Worm (Caenorhabditis elegans) whole organism, young adult: ENCODE measurements around the gene fbxa-153.

Source experiments
- B0336.3 ChIP-seq: fragments of 200-800 bp; sonication (Bioruptor generic); IDR thresholded peaks from 2 replicates; pipeline ENCODE4 v1.3.6; 2022; ENCODE audit warnings: missing genetic modification characterization, missing compliant biosample characterization
- F22D6.2 ChIP-seq: sonication (generic microtip); optimal IDR thresholded peaks from 2 replicates; lab custom pipeline; 2016; ENCODE audit warnings: mild to moderate bottlenecking, missing genetic modification characterization, missing compliant biosample characterization
- F23B12.7 ChIP-seq: sonication (generic microtip); optimal IDR thresholded peaks from 2 replicates; lab custom pipeline; 2017; ENCODE audit warnings: missing genetic modification characterization, mild to moderate bottlenecking, missing compliant biosample characterization, antibody characterized with exemption, moderate library complexity; ENCODE audit not compliant: insufficient read depth
- K11D2.4 ChIP-seq: fragments of 200-800 bp; sonication (Bioruptor generic); IDR thresholded peaks from 2 replicates; pipeline ENCODE4 v1.3.6; 2022; ENCODE audit warnings: missing genetic modification reagents, missing genetic modification characterization, missing compliant biosample characterization
- K12H6.12 ChIP-seq: fragments of 200-800 bp; sonication (Bioruptor generic); optimal IDR thresholded peaks from 2 replicates; lab custom pipeline; 2018; ENCODE audit warnings: mild to moderate bottlenecking, missing genetic modification characterization, missing compliant biosample characterization
- Y67H2A.10 ChIP-seq: fragments of 200-800 bp; sonication (Bioruptor generic); conservative IDR thresholded peaks from 2 replicates; pipeline ENCODE4 v1.3.6; 2022; ENCODE audit warnings: missing genetic modification reagents, missing genetic modification characterization, missing compliant biosample characterization
- ZK185.1 ChIP-seq: sonication (generic microtip); optimal IDR thresholded peaks from 2 replicates; lab custom pipeline; 2016; ENCODE audit warnings: mild to moderate bottlenecking, missing genetic modification characterization, missing compliant biosample characterization; ENCODE audit not compliant: poor library complexity, severe bottlenecking
- akir-1 ChIP-seq: fragments of 200-800 bp; sonication (Bioruptor generic); optimal IDR thresholded peaks from 2 replicates; lab custom pipeline; 2018; ENCODE audit warnings: mild to moderate bottlenecking, missing genetic modification characterization, moderate library complexity, missing compliant biosample characterization
- ama-1 ChIP-seq, 3 experiments: fragments of 150-350 bp in 1 of 3; sonication (generic microtip) in 2 of 3; optimal IDR thresholded peaks; 2 replicates each; lab custom pipeline; 2014 to 2018; ENCODE audit warnings: missing biosample characterization in 2 of 3, missing genetic modification characterization in 2 of 3, missing genetic modification reagents in 2 of 3
- atf-7 ChIP-seq: sonication (generic microtip); optimal IDR thresholded peaks from 2 replicates; lab custom pipeline; 2017; ENCODE audit warnings: mild to moderate bottlenecking, missing genetic modification characterization, missing compliant biosample characterization
- bed-2 ChIP-seq: fragments of 200-800 bp; sonication (Bioruptor generic); IDR thresholded peaks from 2 replicates; pipeline ENCODE4 v1.3.6; 2022; ENCODE audit warnings: missing genetic modification reagents, missing genetic modification characterization, missing compliant biosample characterization
- ccch-3 ChIP-seq: fragments of 200-800 bp; sonication (Bioruptor generic); optimal IDR thresholded peaks from 2 replicates; lab custom pipeline; 2018; ENCODE audit warnings: mild to moderate bottlenecking, missing genetic modification characterization, missing compliant biosample characterization
- ceh-27 ChIP-seq: fragments of 200-800 bp; sonication (Bioruptor generic); optimal IDR thresholded peaks from 2 replicates; lab custom pipeline; 2018; ENCODE audit warnings: mild to moderate bottlenecking, missing genetic modification characterization, moderate library complexity, missing compliant biosample characterization
- chd-7 ChIP-seq: sonication (generic microtip); optimal IDR thresholded peaks from 2 replicates; lab custom pipeline; 2016; ENCODE audit warnings: mild to moderate bottlenecking, missing genetic modification characterization, moderate library complexity, missing compliant biosample characterization
- die-1 ChIP-seq: sonication (generic microtip); optimal IDR thresholded peaks from 2 replicates; lab custom pipeline; 2016; ENCODE audit warnings: missing genotype, mild to moderate bottlenecking, missing genetic modification characterization, missing compliant biosample characterization
- dox-1 ChIP-seq: fragments of 200-800 bp; sonication (Bioruptor generic); IDR thresholded peaks from 2 replicates; pipeline ENCODE4 v1.3.6; 2022; ENCODE audit warnings: missing genetic modification reagents, missing genetic modification characterization, missing compliant biosample characterization
- dpl-1 ChIP-seq: fragments of 150-350 bp; optimal IDR thresholded peaks from 2 replicates; lab custom pipeline; 2014; ENCODE audit warnings: missing biosample characterization, missing genetic modification reagents, missing genetic modification characterization
- egl-18 ChIP-seq: fragments of 200-800 bp; sonication (Bioruptor generic); IDR thresholded peaks from 2 replicates; pipeline ENCODE4 v1.3.6; 2022; ENCODE audit warnings: missing genetic modification reagents, missing genetic modification characterization, missing compliant biosample characterization
- egl-44 ChIP-seq: fragments of 200-800 bp; sonication (Bioruptor generic); IDR thresholded peaks from 2 replicates; pipeline ENCODE4 v1.3.6; 2022; ENCODE audit warnings: missing genetic modification reagents, missing genetic modification characterization, missing compliant biosample characterization
- him-1 ChIP-seq: sonication (generic microtip); optimal IDR thresholded peaks from 2 replicates; lab custom pipeline; 2016; ENCODE audit warnings: missing genotype, missing genetic modification reagents, missing genetic modification characterization, missing compliant biosample characterization
- hlh-26 ChIP-seq: fragments of 200-800 bp; sonication (Bioruptor generic); conservative IDR thresholded peaks from 2 replicates; pipeline ENCODE4 v1.3.6; 2022; ENCODE audit warnings: missing genetic modification reagents, missing genetic modification characterization, missing compliant biosample characterization
- hmg-20 ChIP-seq: fragments of 200-800 bp; sonication (Bioruptor generic); IDR thresholded peaks from 2 replicates; pipeline ENCODE4 v1.3.6; 2022; ENCODE audit warnings: missing genetic modification reagents, missing genetic modification characterization, missing compliant biosample characterization
- hrde-1 ChIP-seq: sonication (generic microtip); optimal IDR thresholded peaks from 2 replicates; lab custom pipeline; 2016; ENCODE audit warnings: missing genetic modification characterization, mild to moderate bottlenecking, missing compliant biosample characterization, moderate library complexity, missing genotype, missing genetic modification reagents, borderline replicate concordance
- hsf-1 ChIP-seq: fragments of 200-800 bp; sonication (Bioruptor generic); IDR thresholded peaks from 2 replicates; pipeline ENCODE4 v1.3.6; 2022; ENCODE audit warnings: missing genetic modification reagents, missing genetic modification characterization, missing compliant biosample characterization
- let-526 ChIP-seq: fragments of 200-800 bp; sonication (Bioruptor generic); IDR thresholded peaks from 2 replicates; pipeline ENCODE4 v1.3.6; 2022; ENCODE audit warnings: missing genetic modification reagents, missing genetic modification characterization, missing compliant biosample characterization
- lin-26 ChIP-seq: fragments of 200-800 bp; sonication (Bioruptor generic); IDR thresholded peaks from 2 replicates; pipeline ENCODE4 v1.3.6; 2022; ENCODE audit warnings: missing genetic modification reagents, missing genetic modification characterization, missing compliant biosample characterization
- lin-35 ChIP-seq, 3 experiments: fragments of 150-350 bp in 2 of 3; sonication (generic microtip) in 1 of 3; optimal IDR thresholded peaks; 2 replicates each; lab custom pipeline; 2014 to 2018; ENCODE audit warnings: missing biosample characterization in 3 of 3, missing genetic modification characterization in 3 of 3, missing genetic modification reagents in 3 of 3
- lin-40 ChIP-seq: sonication (generic microtip); optimal IDR thresholded peaks from 2 replicates; lab custom pipeline; 2016; ENCODE audit warnings: missing genetic modification characterization, mild to moderate bottlenecking, missing compliant biosample characterization, missing genotype, missing genetic modification reagents
- lir-1 ChIP-seq: fragments of 200-800 bp; sonication (Bioruptor generic); conservative IDR thresholded peaks from 2 replicates; pipeline ENCODE4 v1.3.6; 2022; ENCODE audit warnings: missing genetic modification reagents, missing genetic modification characterization, missing compliant biosample characterization
- lsy-27 ChIP-seq: sonication (generic microtip); optimal IDR thresholded peaks from 2 replicates; lab custom pipeline; 2017; ENCODE audit warnings: missing genetic modification characterization, mild to moderate bottlenecking, missing compliant biosample characterization, antibody characterized with exemption, missing genotype, borderline replicate concordance; ENCODE audit not compliant: insufficient read depth
- madf-10 ChIP-seq: sonication (generic microtip); optimal IDR thresholded peaks from 2 replicates; lab custom pipeline; 2016; ENCODE audit warnings: mild to moderate bottlenecking, missing genetic modification characterization, missing compliant biosample characterization
- nfya-1 ChIP-seq: sonication (generic microtip); optimal IDR thresholded peaks from 2 replicates; lab custom pipeline; 2017; ENCODE audit warnings: antibody characterized with exemption, missing compliant biosample characterization, missing genetic modification characterization, borderline replicate concordance; ENCODE audit not compliant: insufficient read depth
- nhr-27 ChIP-seq: fragments of 200-800 bp; sonication (Bioruptor generic); optimal IDR thresholded peaks from 2 replicates; lab custom pipeline; 2018; ENCODE audit warnings: mild to moderate bottlenecking, missing genetic modification characterization, moderate library complexity, missing compliant biosample characterization
- pha-4 ChIP-seq: fragments of 150-350 bp; sonication (generic microtip); optimal IDR thresholded peaks from 2 replicates; lab custom pipeline; 2014; ENCODE audit warnings: missing biosample characterization, missing genetic modification reagents, missing genetic modification characterization
- sdz-38 ChIP-seq: sonication (generic microtip); optimal IDR thresholded peaks from 2 replicates; lab custom pipeline; 2016; ENCODE audit warnings: missing genotype, missing genetic modification characterization, missing compliant biosample characterization
- snpc-4 ChIP-seq, 5 experiments: fragments of 150-350 bp in 1 of 5; sonication (generic microtip) in 4 of 5; optimal IDR thresholded peaks; 2 replicates each; lab custom pipeline; 2014 to 2018; ENCODE audit warnings: missing genetic modification characterization in 5 of 5, missing biosample characterization in 3 of 5, antibody characterized with exemption in 2 of 5, mild to moderate bottlenecking in 2 of 5, missing compliant biosample characterization in 2 of 5, missing genotype in 2 of 5, moderate library complexity in 2 of 5, missing genetic modification reagents in 1 of 5
- somi-1 ChIP-seq: fragments of 200-800 bp; sonication (Bioruptor generic); optimal IDR thresholded peaks from 2 replicates; lab custom pipeline; 2018; ENCODE audit warnings: mild to moderate bottlenecking, missing genetic modification characterization, missing compliant biosample characterization
- sptf-2 ChIP-seq: fragments of 200-800 bp; sonication (Bioruptor generic); optimal IDR thresholded peaks from 2 replicates; lab custom pipeline; 2018; ENCODE audit warnings: mild to moderate bottlenecking, missing genetic modification characterization, missing compliant biosample characterization

fbxa-153 gene

ce11 chrV:15569702-15570430 lies 40.3 kb downstream of the fbxa-153 start, which contains the start of gene lsm-5 (continued):
- TF ChIP-seq lsy-27 (tag; lab: Kevin White, UChicago) = no peak
- TF ChIP-seq hsf-1 (GFP tag; lab: Robert Waterston, UW) = 0 out of 2 replicates have a peak, but pooled peaks have one; percentile 9
- TF ChIP-seq B0336.3 = no peak
- no peak for TF ChIP-seq hrde-1
- no peak for TF ChIP-seq snpc-4 (GFP tag; optimal IDR thresholded peaks at IDR 0.05; lab: Kevin White, UChicago)
- peak in 1 of 4 experiments; percentile 25 for TF ChIP-seq snpc-4 (tag; optimal IDR thresholded peaks at IDR 0.05; lab: Kevin White, UChicago)
- no peak for TF ChIP-seq bed-2 (GFP tag; lab: Robert Waterston, UW)
- TF ChIP-seq pha-4 = no peak
- TF ChIP-seq hmg-20 = no peak
- no peak for TF ChIP-seq nfya-1 (tag; lab: Kevin White, UChicago)
- TF ChIP-seq die-1 (tag; lab: Kevin White, UChicago) = no peak
- no peak for TF ChIP-seq atf-7
- no peak for TF ChIP-seq hlh-26 (GFP tag; lab: Robert Waterston, UW)
- TF ChIP-seq ccch-3 (GFP tag; lab: Kevin White, UChicago) = no peak
- TF ChIP-seq dpl-1 (GFP tag; lab: Kevin White, UChicago) = peak; percentile 57

ce11 chrV:15568381-15568780 lies 41.8 kb downstream of the fbxa-153 start:
- TF ChIP-seq ama-1 (optimal IDR thresholded peaks at IDR 0.05; lab: Kevin White, UChicago) (peak; percentile 42), ama-1 (GFP tag; optimal IDR thresholded peaks at IDR 0.05; lab: Kevin White, UChicago) (no peak), him-1 (no peak)
- TF ChIP-seq, all 124 proteins: peak for 1

- TF ChIP-seq hsf-1 (GFP tag; lab: Robert Waterston, UW) = peak; percentile 32; the same call in 1 of the 2 replicates
- no peak for TF ChIP-seq dox-1 (GFP tag; lab: Robert Waterston, UW)
- peak; percentile 85 for TF ChIP-seq ama-1 (optimal IDR thresholded peaks at IDR 0.05; lab: Kevin White, UChicago)
- no peak for TF ChIP-seq ama-1 (GFP tag; optimal IDR thresholded peaks at IDR 0.05; lab: Kevin White, UChicago)
- no peak for TF ChIP-seq egl-18
- no peak for TF ChIP-seq sptf-2 (GFP tag; lab: Kevin White, UChicago)
Observed at ce11 chrV:15567344-15567804, 42.8 kb downstream of the fbxa-153 start, which contains the start of gene acs-2. Gene acs-2, plus strand, starts transcription at chrV:15567394.

- TF ChIP-seq chd-7 (tag; lab: Kevin White, UChicago) (peak; percentile 55), somi-1 (GFP tag; lab: Kevin White, UChicago) (peak; percentile 77), let-526 (GFP tag; lab: Robert Waterston, UW) (0 out of 2 replicates have a peak, but pooled peaks have one; percentile 55), sdz-38 (no peak), lir-1 (GFP tag; lab: Robert Waterston, UW) (peak; percentile 54; the same call in 1 of the 2 replicates), egl-44 (peak; percentile 52; the same call in 1 of the 2 replicates), ZK185.1 (tag; lab: Kevin White, UChicago) (peak; percentile 52), lin-26 (GFP tag; lab: Robert Waterston, UW) (0 out of 2 replicates have a peak, but pooled peaks have one; percentile 50), nhr-27 (no peak), ceh-27 (GFP tag; lab: Kevin White, UChicago) (peak; percentile 37), nfya-1 (tag; lab: Kevin White, UChicago) (no peak), madf-10 (tag; lab: Kevin White, UChicago) (peak; percentile 14), F22D6.2 (tag; lab: Kevin White, UChicago) (peak; percentile 68), Y67H2A.10 (GFP tag; lab: Robert Waterston, UW) (no peak), F23B12.7 (tag; lab: Kevin White, UChicago) (no peak), lin-40 (tag; lab: Kevin White, UChicago) (peak; percentile 66), lin-35 (GFP tag; optimal IDR thresholded peaks at IDR 0.05; lab: Kevin White, UChicago) (peak in 1 of 3 experiments; percentile 38), K11D2.4 (GFP tag; lab: Robert Waterston, UW) (peak; percentile 61; the same call in 1 of the 2 replicates), K12H6.12 (tag; lab: Kevin White, UChicago) (peak; percentile 78), akir-1 (no peak)
Observed at ce11 chrV:15566511-15567178, 43.5 kb downstream of the fbxa-153 start.
